Worm (Caenorhabditis elegans) whole organism, L4 larva: Measurements from ENCODE around the gene AH9.3.

ENCODE experiments used
- D1046.2 ChIP-seq: fragments of 200-800 bp; sonication (Bioruptor generic); IDR thresholded peaks from 2 replicates; pipeline ENCODE4 v1.3.6; 2022; ENCODE audit warnings: missing genetic modification characterization, missing compliant biosample characterization
- F26F4.8 ChIP-seq: fragments of 200-800 bp; sonication (Bioruptor generic); conservative IDR thresholded peaks from 2 replicates; pipeline ENCODE4 v1.3.6; 2022; ENCODE audit warnings: missing genetic modification characterization, missing compliant biosample characterization
- R02D3.7 ChIP-seq: fragments of 150-350 bp; sonication (generic microtip); optimal IDR thresholded peaks from 3 replicates; lab custom pipeline; 2014; ENCODE audit warnings: missing biosample characterization, missing genetic modification characterization
- Y5F2A.4 ChIP-seq: fragments of 200-800 bp; sonication (Bioruptor generic); optimal IDR thresholded peaks from 2 replicates; lab custom pipeline; 2018; ENCODE audit warnings: mild to moderate bottlenecking, missing genetic modification characterization, missing compliant biosample characterization
- ZK546.5 ChIP-seq, 2 experiments: sonication (generic microtip); optimal IDR thresholded peaks; 2 replicates each; lab custom pipeline; 2017; ENCODE audit warnings: missing biosample characterization in 2 of 2, missing genetic modification characterization in 2 of 2
- aha-1 ChIP-seq: fragments of 150-350 bp; peaks from one replicate; lab custom pipeline; 2014; ENCODE audit warnings: missing biosample characterization, missing genetic modification characterization
- ama-1 ChIP-seq: fragments of 150-350 bp; optimal IDR thresholded peaks from 2 replicates; lab custom pipeline; 2014; ENCODE audit warnings: inconsistent platforms, mixed read lengths
- ceh-28 ChIP-seq: fragments of 150-350 bp; optimal IDR thresholded peaks from 2 replicates; lab custom pipeline; 2014; ENCODE audit warnings: missing biosample characterization, missing genetic modification reagents, missing genetic modification characterization
- ctbp-1 ChIP-seq: fragments of 200-800 bp; sonication (Bioruptor generic); IDR thresholded peaks from 2 replicates; pipeline ENCODE4 v1.3.6; 2022; ENCODE audit warnings: missing genetic modification reagents, missing genetic modification characterization, missing compliant biosample characterization
- daf-16 ChIP-seq, 3 experiments: sonication (generic microtip); optimal IDR thresholded peaks; 2 replicates each; lab custom pipeline; 2016 to 2017; ENCODE audit warnings: missing genetic modification characterization in 3 of 3, missing genetic modification reagents in 3 of 3, mild to moderate bottlenecking in 2 of 3, missing compliant biosample characterization in 2 of 3, missing biosample characterization in 1 of 3, moderate library complexity in 1 of 3
- daf-19 ChIP-seq: fragments of 200-800 bp; sonication (Bioruptor generic); conservative IDR thresholded peaks from 2 replicates; pipeline ENCODE4 v1.3.6; 2022; ENCODE audit warnings: missing genetic modification characterization, missing compliant biosample characterization
- daf-8 ChIP-seq: fragments of 200-800 bp; sonication (Bioruptor generic); IDR thresholded peaks from 2 replicates; pipeline ENCODE4 v1.3.6; 2022; ENCODE audit warnings: missing genetic modification characterization, missing compliant biosample characterization
- dmd-6 ChIP-seq: fragments of 200-800 bp; sonication (Bioruptor generic); IDR thresholded peaks from 2 replicates; pipeline ENCODE4 v1.3.6; 2022; ENCODE audit warnings: missing genetic modification reagents, missing genetic modification characterization, missing compliant biosample characterization
- dpl-1 ChIP-seq: fragments of 150-350 bp; optimal IDR thresholded peaks from 2 replicates; lab custom pipeline; 2014; ENCODE audit warnings: missing biosample characterization, missing genetic modification reagents, missing genetic modification characterization
- duxl-1 ChIP-seq: sonication (generic microtip); optimal IDR thresholded peaks from 2 replicates; lab custom pipeline; 2016; ENCODE audit warnings: mild to moderate bottlenecking, missing genetic modification characterization, moderate library complexity, missing compliant biosample characterization; ENCODE audit not compliant: poor library complexity
- dve-1 ChIP-seq: sonication (generic microtip); optimal IDR thresholded peaks from 2 replicates; lab custom pipeline; 2017; ENCODE audit warnings: antibody characterized with exemption, mild to moderate bottlenecking, missing genetic modification characterization, missing compliant biosample characterization; ENCODE audit not compliant: insufficient read depth
- fkh-10 ChIP-seq: fragments of 150-350 bp; optimal IDR thresholded peaks from 2 replicates; lab custom pipeline; 2014; ENCODE audit warnings: missing biosample characterization, missing genetic modification reagents, missing genetic modification characterization
- hif-1 ChIP-seq, 2 experiments: sonication (generic microtip); optimal IDR thresholded peaks; 2 replicates each; lab custom pipeline; 2016 to 2017; ENCODE audit warnings: missing compliant biosample characterization in 2 of 2, missing genetic modification characterization in 2 of 2, missing genetic modification reagents in 2 of 2, missing genotype in 2 of 2, mild to moderate bottlenecking in 1 of 2
- hlh-11 ChIP-seq: fragments of 200-800 bp; sonication (Bioruptor generic); optimal IDR thresholded peaks from 2 replicates; lab custom pipeline; 2018; ENCODE audit warnings: mild to moderate bottlenecking, missing genetic modification characterization, missing compliant biosample characterization
- hlh-30 ChIP-seq: sonication (generic microtip); optimal IDR thresholded peaks from 2 replicates; lab custom pipeline; 2017; ENCODE audit warnings: antibody characterized with exemption, mild to moderate bottlenecking, missing genetic modification characterization, missing compliant biosample characterization; ENCODE audit not compliant: insufficient read depth
- hmg-1.1 ChIP-seq: fragments of 200-800 bp; sonication (Bioruptor generic); IDR thresholded peaks from 2 replicates; pipeline ENCODE4 v1.3.6; 2022; ENCODE audit warnings: missing genetic modification reagents, missing genetic modification characterization, missing compliant biosample characterization
- lin-1 ChIP-seq: fragments of 200-800 bp; sonication (Bioruptor generic); IDR thresholded peaks from 2 replicates; pipeline ENCODE4 v1.3.6; 2022; ENCODE audit warnings: missing genetic modification reagents, missing genetic modification characterization, missing compliant biosample characterization
- lin-13 ChIP-seq: fragments of 150-350 bp; optimal IDR thresholded peaks from 2 replicates; lab custom pipeline; 2014; ENCODE audit warnings: missing biosample characterization, missing genetic modification reagents, missing genetic modification characterization
- lin-38 ChIP-seq: fragments of 200-800 bp; sonication (Bioruptor generic); IDR thresholded peaks from 2 replicates; pipeline ENCODE4 v1.3.6; 2022; ENCODE audit warnings: missing genetic modification reagents, missing genetic modification characterization, missing compliant biosample characterization
- lsy-2 ChIP-seq, 2 experiments: fragments of 150-350 bp in 1 of 2; sonication (generic microtip) in 1 of 2; optimal IDR thresholded peaks; 2 replicates each; lab custom pipeline; 2014 to 2017; ENCODE audit warnings: missing biosample characterization in 2 of 2, missing genetic modification characterization in 2 of 2
- mdl-1 ChIP-seq, 2 experiments: fragments of 150-350 bp in 1 of 2; sonication (generic microtip) in 1 of 2; optimal IDR thresholded peaks; 2 replicates each; lab custom pipeline; 2014 to 2017; ENCODE audit warnings: missing biosample characterization in 2 of 2, missing genetic modification characterization in 2 of 2
- mep-1 ChIP-seq: fragments of 150-350 bp; sonication (generic microtip); optimal IDR thresholded peaks from 3 replicates; lab custom pipeline; 2014; ENCODE audit warnings: missing biosample characterization, missing genetic modification characterization
- mes-2 ChIP-seq: sonication (generic microtip); optimal IDR thresholded peaks from 2 replicates; lab custom pipeline; 2016; ENCODE audit warnings: missing genotype, mild to moderate bottlenecking, missing genetic modification characterization, missing compliant biosample characterization; ENCODE audit not compliant: poor library complexity, severe bottlenecking
- mxl-3 ChIP-seq: fragments of 200-800 bp; sonication (Bioruptor generic); optimal IDR thresholded peaks from 2 replicates; lab custom pipeline; 2018; ENCODE audit warnings: mild to moderate bottlenecking, missing genetic modification characterization, missing compliant biosample characterization
- nhr-10 ChIP-seq: fragments of 150-350 bp; optimal IDR thresholded peaks from 2 replicates; lab custom pipeline; 2014; ENCODE audit warnings: missing biosample characterization, missing genetic modification characterization
- nhr-11 ChIP-seq: fragments of 150-350 bp; optimal IDR thresholded peaks from 2 replicates; lab custom pipeline; 2014; ENCODE audit warnings: missing biosample characterization, missing genetic modification characterization
- nhr-237 ChIP-seq: sonication (generic microtip); optimal IDR thresholded peaks from 2 replicates; lab custom pipeline; 2017; ENCODE audit warnings: missing biosample characterization, missing genetic modification characterization
- nhr-25 ChIP-seq: sonication (generic microtip); optimal IDR thresholded peaks from 2 replicates; lab custom pipeline; 2017; ENCODE audit warnings: missing genetic modification characterization, mild to moderate bottlenecking, missing compliant biosample characterization, antibody characterized with exemption, moderate library complexity, borderline replicate concordance; ENCODE audit not compliant: insufficient read depth
- nhr-28 ChIP-seq: fragments of 150-350 bp; optimal IDR thresholded peaks from 2 replicates; lab custom pipeline; 2014; ENCODE audit warnings: missing biosample characterization, missing genetic modification characterization
- nhr-6 ChIP-seq: fragments of 150-350 bp; optimal IDR thresholded peaks from 2 replicates; lab custom pipeline; 2014; ENCODE audit warnings: missing biosample characterization, missing genetic modification characterization
- nhr-77 ChIP-seq: fragments of 150-350 bp; optimal IDR thresholded peaks from 2 replicates; lab custom pipeline; 2014; ENCODE audit warnings: missing biosample characterization, missing genetic modification characterization
- pha-4 ChIP-seq, 2 experiments: fragments of 150-350 bp in 1 of 2; fragments of 200-800 bp in 1 of 2; sonication (Bioruptor generic) in 1 of 2; IDR thresholded peaks in 1 of 2; optimal IDR thresholded peaks in 1 of 2; 2 replicates each; pipeline versions ENCODE4 v1.3.6 to Lab custom; 2014 to 2022; ENCODE audit warnings: missing genetic modification characterization in 2 of 2, missing genetic modification reagents in 2 of 2, missing biosample characterization in 1 of 2, missing compliant biosample characterization in 1 of 2
- pqm-1 ChIP-seq: sonication (generic microtip); optimal IDR thresholded peaks from 2 replicates; lab custom pipeline; 2017; ENCODE audit warnings: missing biosample characterization, missing genetic modification characterization
- rbr-2 ChIP-seq: sonication (generic microtip); optimal IDR thresholded peaks from 2 replicates; lab custom pipeline; 2016; ENCODE audit warnings: missing genotype, missing genetic modification characterization, missing compliant biosample characterization
- set-16 ChIP-seq: fragments of 200-800 bp; sonication (Bioruptor generic); IDR thresholded peaks from 2 replicates; pipeline ENCODE4 v1.3.6; 2022; ENCODE audit warnings: missing genetic modification reagents, missing genetic modification characterization, missing compliant biosample characterization
- snpc-4 ChIP-seq: fragments of 150-350 bp; optimal IDR thresholded peaks from 2 replicates; lab custom pipeline; 2014; ENCODE audit warnings: missing biosample characterization, missing genetic modification characterization
- unc-62 ChIP-seq, 3 experiments: fragments of 150-350 bp in 1 of 3; sonication (generic microtip); optimal IDR thresholded peaks in 2 of 3; peaks in 1 of 3; 1 replicate in 1 of 3; 2 replicates in 2 of 3; lab custom pipeline; 2014 to 2017; ENCODE audit warnings: missing biosample characterization in 3 of 3, missing genetic modification characterization in 3 of 3, missing genetic modification reagents in 3 of 3, missing genotype in 1 of 3
- zfp-2 ChIP-seq: sonication (generic microtip); optimal IDR thresholded peaks from 2 replicates; lab custom pipeline; 2016; ENCODE audit warnings: mild to moderate bottlenecking, missing genetic modification characterization, missing compliant biosample characterization
- ztf-7 ChIP-seq: fragments of 150-350 bp; optimal IDR thresholded peaks from 2 replicates; lab custom pipeline; 2014; ENCODE audit warnings: missing biosample characterization, missing genetic modification characterization

Gene AH9.3

DNA sequence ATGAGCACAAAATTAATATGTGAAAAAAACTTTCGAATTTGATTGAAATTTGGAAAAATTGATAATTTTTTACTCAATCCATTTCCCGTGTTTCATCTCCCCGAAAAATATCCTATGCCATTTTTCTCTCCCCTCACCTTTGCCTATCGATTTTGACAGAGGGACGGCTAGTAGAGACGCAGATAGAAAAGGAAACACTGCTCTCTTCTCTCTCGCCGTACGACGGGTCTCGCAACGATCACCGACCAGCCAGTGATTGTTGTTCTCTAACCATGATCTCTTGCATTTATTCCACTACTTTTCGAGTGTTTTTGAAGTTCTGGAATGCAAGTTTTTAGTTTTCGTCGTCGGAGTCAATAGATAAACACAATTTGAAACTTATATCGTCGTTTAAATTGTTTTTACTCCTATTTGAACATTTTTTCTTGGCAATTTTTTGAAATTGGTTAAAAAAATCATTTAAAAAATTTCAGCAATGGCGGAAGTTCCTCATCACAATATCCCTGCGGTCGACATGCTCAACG, 23.4 kb downstream of the AH9.3 start, which contains the start of gene vha-15:
Gene vha-15, plus strand, starts transcription at position 474 of the 524 bp plus-strand sequence.
- TF ChIP-seq aha-1 (tag; lab: Kevin White, UChicago) (peak; percentile 89), duxl-1 (peak; percentile 51), ztf-7 (tag; lab: Kevin White, UChicago) (no peak), mdl-1 (tag; optimal IDR thresholded peaks at IDR 0.05; lab: Kevin White, UChicago) (peak in 1 of 2 experiments; percentile 60), lin-1 (GFP tag; lab: Robert Waterston, UW) (no peak), dpl-1 (peak; percentile 58), nhr-25 (peak; percentile 13), D1046.2 (GFP tag; lab: Robert Waterston, UW) (no peak), hif-1 (tag; optimal IDR thresholded peaks at IDR 0.05; lab: Kevin White, UChicago) (peak in 1 of 2 experiments; percentile 41), lsy-2 (tag; optimal IDR thresholded peaks at IDR 0.05; lab: Kevin White, UChicago) (peak; percentile 86 to 93), nhr-6 (tag; lab: Kevin White, UChicago) (peak; percentile 68), mxl-3 (GFP tag; lab: Kevin White, UChicago) (no peak), lin-13 (peak; percentile 79), nhr-10 (tag; lab: Kevin White, UChicago) (no peak), hlh-11 (tag; lab: Kevin White, UChicago) (peak; percentile 81), hlh-30 (tag; lab: Kevin White, UChicago) (peak; percentile 76), Y5F2A.4 (GFP tag; lab: Kevin White, UChicago) (no peak), pqm-1 (tag; lab: Kevin White, UChicago) (peak; percentile 60), zfp-2 (tag; lab: Kevin White, UChicago) (peak; percentile 4), mes-2 (tag; lab: Kevin White, UChicago) (peak; percentile 85), ZK546.5 (tag; optimal IDR thresholded peaks at IDR 0.05; lab: Kevin White, UChicago) (peak; percentile 3 to 69), fkh-10 (GFP tag; lab: Kevin White, UChicago) (peak; percentile 72), dve-1 (tag; lab: Kevin White, UChicago) (peak; percentile 80), rbr-2 (tag; lab: Kevin White, UChicago) (peak; percentile 82), ama-1 (lab: Kevin White, UChicago) (no peak), pha-4 (GFP tag; IDR thresholded peaks at IDR 0.05; lab: Robert Waterston, UW) (0 out of 2 replicates have a peak, but pooled peaks have one; percentile 35), pha-4 (tag; optimal IDR thresholded peaks at IDR 0.05; lab: Kevin White, UChicago) (peak; percentile 31), unc-62 (GFP tag; optimal IDR thresholded peaks at IDR 0.05 in 1 of 2; lab: Kevin White, UChicago) (peak in 1 of 2 experiments; percentile 81), unc-62 (tag; optimal IDR thresholded peaks at IDR 0.05; lab: Kevin White, UChicago) (no peak), daf-16 (GFP tag; optimal IDR thresholded peaks at IDR 0.05; lab: Kevin White, UChicago) (no peak), daf-16 (tag; optimal IDR thresholded peaks at IDR 0.05; lab: Kevin White, UChicago) (peak; percentile 81), nhr-11 (peak; percentile 61), dmd-6 (GFP tag; lab: Robert Waterston, UW) (peak; percentile 66), nhr-28 (tag; lab: Kevin White, UChicago) (peak; percentile 71), lin-38 (GFP tag; lab: Robert Waterston, UW) (no peak), nhr-77 (tag; lab: Kevin White, UChicago) (peak; percentile 67), snpc-4 (no peak), daf-19 (no peak), ceh-28 (tag; lab: Kevin White, UChicago) (peak; percentile 65), nhr-237 (tag; lab: Kevin White, UChicago) (peak; percentile 26), ctbp-1 (GFP tag; lab: Robert Waterston, UW) (peak; percentile 69), R02D3.7 (tag; lab: Kevin White, UChicago) (no peak), set-16 (GFP tag; lab: Robert Waterston, UW) (no peak), mep-1 (tag; lab: Kevin White, UChicago) (peak; percentile 88), daf-8 (GFP tag; lab: Robert Waterston, UW) (no peak), hmg-1.1 (GFP tag; lab: Robert Waterston, UW) (peak; percentile 78), F26F4.8 (GFP tag; lab: Robert Waterston, UW) (no peak)
- TF ChIP-seq, all 104 proteins: peak for 30
